Fruit fly (Drosophila melanogaster) whole organism, wandering third instar larva: ENCODE measurements around the gene Ada1-2.

ENCODE experiments used
- Abd-B ChIP-seq: fragments of >200 bp; optimal IDR thresholded peaks from 2 replicates; lab custom pipeline; 2017; ENCODE audit warnings: missing biosample characterization, missing genetic modification characterization
- CrebA ChIP-seq: fragments of 200-800 bp; sonication (Bioruptor generic); optimal IDR thresholded peaks from 2 replicates; lab custom pipeline; 2016; ENCODE audit warnings: missing biosample characterization, mild to moderate bottlenecking, missing genetic modification characterization, borderline replicate concordance
- Dfd ChIP-seq: fragments of >200 bp; optimal IDR thresholded peaks from 2 replicates; lab custom pipeline; 2017; ENCODE audit warnings: missing biosample characterization, missing genetic modification characterization
- Dif ChIP-seq: fragments of 200-275, 200-300 bp; sonication (Bioruptor generic); optimal IDR thresholded peaks from 2 replicates; lab custom pipeline; 2018; ENCODE audit warnings: missing biosample characterization, missing genetic modification characterization; ENCODE audit not compliant: partially characterized antibody
- HLH106 ChIP-seq: fragments of 200-800 bp; optimal IDR thresholded peaks from 3 replicates; lab custom pipeline; 2019; ENCODE audit warnings: missing biosample characterization, mild to moderate bottlenecking, missing genetic modification characterization, moderate library complexity
- Hnf4 ChIP-seq: fragments of 200-800 bp; sonication (Bioruptor generic); optimal IDR thresholded peaks from 2 replicates; lab custom pipeline; 2016; ENCODE audit warnings: missing biosample characterization, mild to moderate bottlenecking, missing genetic modification characterization
- Jra ChIP-seq: sonication (Bioruptor generic); optimal IDR thresholded peaks from 2 replicates; lab custom pipeline; 2016; ENCODE audit warnings: missing biosample characterization, missing genetic modification characterization
- Mio ChIP-seq: sonication (Bioruptor generic); optimal IDR thresholded peaks from 2 replicates; lab custom pipeline; 2016; ENCODE audit warnings: missing biosample characterization, missing genetic modification characterization
- Myc ChIP-seq: fragments of >200 bp; optimal IDR thresholded peaks from 2 replicates; lab custom pipeline; 2017
- N ChIP-seq: fragments of >200 bp; optimal IDR thresholded peaks from 2 replicates; lab custom pipeline; 2018; ENCODE audit warnings: missing biosample characterization, missing external identifiers, missing genetic modification characterization
- Rel ChIP-seq, 2 experiments: fragments of 200-800 bp; sonication (Bioruptor generic) in 1 of 2; optimal IDR thresholded peaks; 2 replicates in 1 of 2; 3 replicates in 1 of 2; lab custom pipeline; 2016 to 2019; ENCODE audit warnings: mild to moderate bottlenecking in 2 of 2, missing biosample characterization in 2 of 2, missing genetic modification characterization in 2 of 2, moderate library complexity in 1 of 2
- Sp1 ChIP-seq: fragments of 200-800 bp; sonication (Bioruptor generic); optimal IDR thresholded peaks from 3 replicates; lab custom pipeline; 2019; ENCODE audit warnings: missing biosample characterization, mild to moderate bottlenecking, missing genetic modification characterization, moderate library complexity
- Vsx2 ChIP-seq: fragments of 200-300, 225-300 bp; sonication (Bioruptor generic); optimal IDR thresholded peaks from 2 replicates; lab custom pipeline; 2018; ENCODE audit warnings: missing biosample characterization, missing genetic modification characterization; ENCODE audit not compliant: partially characterized antibody
- br ChIP-seq: fragments of 200-800 bp; sonication (Bioruptor generic); optimal IDR thresholded peaks from 2 replicates; lab custom pipeline; 2016; ENCODE audit warnings: missing biosample characterization, missing genetic modification characterization
- brk ChIP-seq: fragments of 200-800 bp; sonication (Bioruptor generic); optimal IDR thresholded peaks from 2 replicates; lab custom pipeline; 2016; ENCODE audit warnings: missing biosample characterization, mild to moderate bottlenecking, missing genetic modification characterization
- dmrt93B ChIP-seq: fragments of 200-800 bp; sonication (Bioruptor generic); optimal IDR thresholded peaks from 2 replicates; lab custom pipeline; 2018; ENCODE audit warnings: missing biosample characterization, mild to moderate bottlenecking, missing genetic modification characterization
- ey ChIP-seq: fragments of 200-800 bp; sonication (Bioruptor generic); optimal IDR thresholded peaks from 2 replicates; lab custom pipeline; 2016; ENCODE audit warnings: missing biosample characterization, missing genetic modification characterization
- foxo ChIP-seq, 2 experiments: fragments of 200-800 bp; sonication (Bioruptor generic); optimal IDR thresholded peaks; 2 replicates in 1 of 2; 3 replicates in 1 of 2; lab custom pipeline; 2016 to 2017; ENCODE audit warnings: missing biosample characterization in 2 of 2, missing genetic modification characterization in 2 of 2
- fru ChIP-seq: fragments of 200-800 bp; sonication (Bioruptor generic); optimal IDR thresholded peaks from 3 replicates; lab custom pipeline; 2016; ENCODE audit warnings: missing biosample characterization, mild to moderate bottlenecking, missing genetic modification characterization
- h ChIP-seq: fragments of 200-800 bp; sonication (Bioruptor generic); optimal IDR thresholded peaks from 3 replicates; lab custom pipeline; 2016; ENCODE audit warnings: missing biosample characterization, mild to moderate bottlenecking, missing genetic modification characterization
- jim ChIP-seq: fragments of 175-275, 200-325 bp; sonication (Bioruptor generic); optimal IDR thresholded peaks from 2 replicates; lab custom pipeline; 2016; ENCODE audit warnings: missing biosample characterization, mild to moderate bottlenecking, missing genetic modification characterization
- lola ChIP-seq: fragments of >200 bp; optimal IDR thresholded peaks from 2 replicates; lab custom pipeline; 2017; ENCODE audit warnings: missing biosample characterization, missing genetic modification characterization
- pan ChIP-seq: fragments of >200 bp; optimal IDR thresholded peaks from 2 replicates; lab custom pipeline; 2017
- psq ChIP-seq: fragments of 200-800 bp; sonication (Bioruptor generic); optimal IDR thresholded peaks from 3 replicates; lab custom pipeline; 2017; ENCODE audit warnings: missing biosample characterization, mild to moderate bottlenecking, missing genetic modification characterization, moderate library complexity
- rgr ChIP-seq: fragments of 200-800 bp; sonication (Bioruptor generic); optimal IDR thresholded peaks from 3 replicates; lab custom pipeline; 2016; ENCODE audit warnings: missing biosample characterization, mild to moderate bottlenecking, missing genetic modification characterization
- sage ChIP-seq: fragments of 200-800 bp; sonication (Bioruptor generic); optimal IDR thresholded peaks from 2 replicates; lab custom pipeline; 2016; ENCODE audit warnings: missing biosample characterization, mild to moderate bottlenecking, missing genetic modification characterization
- sv ChIP-seq: fragments of 200-800 bp; sonication (Bioruptor generic); optimal IDR thresholded peaks from 3 replicates; lab custom pipeline; 2016; ENCODE audit warnings: missing biosample characterization, missing genetic modification characterization
- tai ChIP-seq: sonication (Bioruptor generic); optimal IDR thresholded peaks from 2 replicates; lab custom pipeline; 2016; ENCODE audit warnings: missing biosample characterization, missing genetic modification characterization
- usp ChIP-seq: fragments of >200 bp; optimal IDR thresholded peaks from 2 replicates; lab custom pipeline; 2017; ENCODE audit warnings: missing biosample characterization, missing genetic modification characterization

Gene Ada1-2

dm6 chr2L:12027435-12027834 is 34.7 kb downstream of the Ada1-2 start, which contains the start of gene dmGlut:
dmGlut (plus strand) TSS chr2L:12027438.
- no peak for TF ChIP-seq jim (GFP tag; lab: Kevin White, UChicago)
- TF ChIP-seq Myc (lab: Kevin White, UChicago): no peak
- TF ChIP-seq Rel (GFP tag; optimal IDR thresholded peaks at IDR 0.05; lab: Kevin White, UChicago): no peak
- no peak for TF ChIP-seq Rel (tag; optimal IDR thresholded peaks at IDR 0.05; lab: Kevin White, UChicago)
- TF ChIP-seq fru (GFP tag; lab: Kevin White, UChicago): no peak
- TF ChIP-seq sv (GFP tag; lab: Kevin White, UChicago): no peak
- no peak for TF ChIP-seq HLH106 (tag; lab: Kevin White, UChicago)
- TF ChIP-seq ey (GFP tag; lab: Kevin White, UChicago): no peak
- no peak for TF ChIP-seq Hnf4 (GFP tag; lab: Kevin White, UChicago)
- no peak for TF ChIP-seq Jra
- no peak for TF ChIP-seq Dfd (GFP tag; lab: Kevin White, UChicago)
- TF ChIP-seq tai (GFP tag; lab: Kevin White, UChicago): no peak
- no peak for TF ChIP-seq CrebA (GFP tag; lab: Kevin White, UChicago)
- TF ChIP-seq dmrt93B (GFP tag; lab: Kevin White, UChicago): no peak
- TF ChIP-seq Dif (GFP tag; lab: Kevin White, UChicago): no peak
- no peak for TF ChIP-seq usp (GFP tag; lab: Kevin White, UChicago)
- TF ChIP-seq Vsx2 (GFP tag; lab: Kevin White, UChicago): no peak
- no peak for TF ChIP-seq pan (lab: Kevin White, UChicago)

DNA sequence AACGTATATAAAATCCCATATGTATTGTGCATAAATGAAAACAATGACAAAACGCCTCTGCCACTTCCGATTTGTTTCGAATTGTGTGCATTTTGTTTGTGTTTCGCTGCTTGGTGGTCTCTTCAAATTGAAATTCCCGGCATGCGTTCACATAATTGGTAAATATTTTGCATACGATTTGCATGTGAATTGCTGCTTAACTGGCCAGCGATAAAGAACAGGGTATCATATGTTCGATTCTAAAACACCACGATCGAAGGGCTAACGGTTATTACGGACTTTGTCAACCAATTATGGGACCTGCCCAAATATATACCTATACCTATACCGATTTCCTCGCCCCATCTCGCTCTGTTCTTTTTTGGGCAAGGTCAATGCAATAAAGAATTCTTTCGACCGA is 35.4 kb downstream of the Ada1-2 start:
- TF ChIP-seq Jra (no peak), Hnf4 (GFP tag; lab: Kevin White, UChicago) (no peak), HLH106 (tag; lab: Kevin White, UChicago) (no peak), Myc (lab: Kevin White, UChicago) (no peak), N (GFP tag; lab: Kevin White, UChicago) (no peak), lola (no peak), Dfd (GFP tag; lab: Kevin White, UChicago) (no peak), h (GFP tag; lab: Kevin White, UChicago) (no peak), usp (GFP tag; lab: Kevin White, UChicago) (no peak)

- no peak for TF ChIP-seq lola
- no peak for TF ChIP-seq ey (GFP tag; lab: Kevin White, UChicago)
- TF ChIP-seq N (GFP tag; lab: Kevin White, UChicago): no peak
- TF ChIP-seq rgr (GFP tag; lab: Kevin White, UChicago): no peak
- TF ChIP-seq tai (GFP tag; lab: Kevin White, UChicago): no peak
- no peak for TF ChIP-seq fru (GFP tag; lab: Kevin White, UChicago)
- no peak for TF ChIP-seq usp (GFP tag; lab: Kevin White, UChicago)
- TF ChIP-seq Jra: no peak
- TF ChIP-seq Hnf4 (GFP tag; lab: Kevin White, UChicago): no peak
- no peak for TF ChIP-seq Sp1 (GFP tag; lab: Kevin White, UChicago)
- no peak for TF ChIP-seq Abd-B
- TF ChIP-seq Mio (GFP tag; lab: Kevin White, UChicago): no peak
- TF ChIP-seq sv (GFP tag; lab: Kevin White, UChicago): no peak
- no peak for TF ChIP-seq Rel (GFP tag; optimal IDR thresholded peaks at IDR 0.05; lab: Kevin White, UChicago)
- TF ChIP-seq Rel (tag; optimal IDR thresholded peaks at IDR 0.05; lab: Kevin White, UChicago): no peak
- TF ChIP-seq sage (GFP tag; lab: Kevin White, UChicago): no peak
- TF ChIP-seq foxo (GFP tag; optimal IDR thresholded peaks at IDR 0.05; lab: Kevin White, UChicago): no peak
Measured at dm6 chr2L:12028808-12029207, 36.1 kb downstream of the Ada1-2 start.

dm6 chr2L:12029594-12030197 is 37.0 kb downstream of the Ada1-2 start:
- peak; percentile 48 for TF ChIP-seq Sp1 (GFP tag; lab: Kevin White, UChicago)
- TF ChIP-seq h (GFP tag; lab: Kevin White, UChicago): peak; percentile 67
- TF ChIP-seq Rel (GFP tag; optimal IDR thresholded peaks at IDR 0.05; lab: Kevin White, UChicago): no peak
- TF ChIP-seq Rel (tag; optimal IDR thresholded peaks at IDR 0.05; lab: Kevin White, UChicago): peak; percentile 15
- peak; percentile 2 for TF ChIP-seq Dif (GFP tag; lab: Kevin White, UChicago)
- peak; percentile 51 for TF ChIP-seq br (GFP tag; lab: Kevin White, UChicago)
- TF ChIP-seq psq (GFP tag; lab: Kevin White, UChicago): no peak

- TF ChIP-seq usp (GFP tag; lab: Kevin White, UChicago) (no peak), sage (GFP tag; lab: Kevin White, UChicago) (no peak), br (GFP tag; lab: Kevin White, UChicago) (peak; percentile 15), Rel (GFP tag; optimal IDR thresholded peaks at IDR 0.05; lab: Kevin White, UChicago) (no peak), Rel (tag; optimal IDR thresholded peaks at IDR 0.05; lab: Kevin White, UChicago) (peak; percentile 7), h (GFP tag; lab: Kevin White, UChicago) (peak; percentile 89), Dfd (GFP tag; lab: Kevin White, UChicago) (no peak), brk (no peak), Jra (no peak), pan (lab: Kevin White, UChicago) (no peak), psq (GFP tag; lab: Kevin White, UChicago) (no peak), Abd-B (no peak)
Measured at dm6 chr2L:12030552-12031131, 37.9 kb downstream of the Ada1-2 start.
